Worm (Caenorhabditis elegans) whole organism, late embryonic: ENCODE results near the gene erp-44.2.

ENCODE experiments used
- ama-1 ChIP-seq: fragments of 150-350 bp; optimal IDR thresholded peaks from 2 replicates; lab custom pipeline; 2014
- ceh-22 ChIP-seq: sonication (generic microtip); optimal IDR thresholded peaks from 2 replicates; lab custom pipeline; 2017; ENCODE audit warnings: missing biosample characterization, missing genetic modification characterization
- dve-1 ChIP-seq: sonication (generic microtip); optimal IDR thresholded peaks from 2 replicates; lab custom pipeline; 2017; ENCODE audit warnings: antibody characterized with exemption, mild to moderate bottlenecking, missing genetic modification characterization, missing compliant biosample characterization
- fax-1 ChIP-seq: sonication (generic microtip); optimal IDR thresholded peaks from 2 replicates; lab custom pipeline; 2016; ENCODE audit warnings: missing genotype, missing genetic modification characterization, missing compliant biosample characterization
- hlh-6 ChIP-seq: sonication (generic microtip); optimal IDR thresholded peaks from 2 replicates; lab custom pipeline; 2016; ENCODE audit warnings: missing genotype, missing genetic modification characterization, missing compliant biosample characterization
- nfya-1 ChIP-seq: sonication (generic microtip); optimal IDR thresholded peaks from 2 replicates; lab custom pipeline; 2017; ENCODE audit warnings: missing genetic modification characterization, mild to moderate bottlenecking, missing compliant biosample characterization, antibody characterized with exemption, moderate library complexity
- nhr-232 ChIP-seq: sonication (generic microtip); optimal IDR thresholded peaks from 2 replicates; lab custom pipeline; 2016; ENCODE audit warnings: missing genetic modification characterization, missing compliant biosample characterization
- pha-4 ChIP-seq: fragments of 150-350 bp; optimal IDR thresholded peaks from 2 replicates; lab custom pipeline; 2018; ENCODE audit warnings: missing biosample characterization, missing genetic modification reagents, missing genetic modification characterization
- pqm-1 ChIP-seq: sonication (generic microtip); optimal IDR thresholded peaks from 2 replicates; lab custom pipeline; 2016; ENCODE audit warnings: missing genetic modification characterization, missing compliant biosample characterization
- ttx-3 ChIP-seq: sonication (generic microtip); optimal IDR thresholded peaks from 2 replicates; lab custom pipeline; 2016; ENCODE audit warnings: missing genetic modification reagents, missing genetic modification characterization, missing compliant biosample characterization

- TF ChIP-seq ceh-22 (tag; lab: Kevin White, UChicago) (no peak), pqm-1 (tag; lab: Kevin White, UChicago) (no peak), pha-4 (no peak), ama-1 (lab: Kevin White, UChicago) (no peak), hlh-6 (tag; lab: Kevin White, UChicago) (no peak), nfya-1 (no peak), ttx-3 (tag; lab: Kevin White, UChicago) (no peak), dve-1 (tag; lab: Kevin White, UChicago) (no peak), fax-1 (tag; lab: Kevin White, UChicago) (no peak), nhr-232 (tag; lab: Kevin White, UChicago) (no peak)
These were observed 14.8 kb upstream of the erp-44.2 start for ce11 chrIV:7849235-7849634.
